Fruit fly (Drosophila melanogaster) S2 (cell line): ENCODE data around the gene inaF-C.

Experiments used
- CG8478 ChIP-seq: fragments of >200 bp; optimal IDR thresholded peaks from 2 replicates; lab custom pipeline; 2018
- CTCF ChIP-seq, 2 experiments: fragments of >200 bp; optimal IDR thresholded peaks; 2 replicates each; lab custom pipeline; 2018

DNA sequence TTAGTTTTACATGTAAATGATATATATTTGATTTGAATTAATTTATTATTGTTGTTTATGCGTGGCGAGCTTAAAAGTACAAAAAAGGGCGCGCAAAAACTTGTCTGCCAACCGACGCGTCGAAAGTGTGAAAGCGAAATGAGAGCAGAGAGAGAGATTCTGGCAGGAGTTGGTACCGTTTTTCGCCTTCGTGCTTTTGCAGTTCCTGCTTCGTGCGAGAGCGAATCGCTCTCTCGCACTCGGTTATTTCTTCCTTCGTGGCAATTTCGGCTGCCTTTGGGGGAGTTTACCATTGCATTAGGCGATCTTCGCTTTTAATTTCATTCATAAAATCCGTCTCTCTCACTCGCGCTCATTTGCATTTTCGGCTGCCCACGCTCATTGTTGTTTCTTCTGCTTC lies 2.6 kb downstream of the inaF-C start, which contains the start of gene inaF-D:
- TF ChIP-seq CTCF (optimal IDR thresholded peaks at IDR 0.05; lab: Kevin White, UChicago) (no peak), CG8478 (lab: Kevin White, UChicago) (no peak)
